Worm (Caenorhabditis elegans): ENCODE results near the gene Y39A3A.3.

ce11 chrIII:2031746-2032145 lies 36.4 kb downstream of the Y39A3A.3 start:
- no peak for TF ChIP-seq ref-1 (GFP tag; conservative IDR thresholded peaks at IDR 0.05)
- no peak for TF ChIP-seq med-1 (GFP tag; optimal IDR thresholded peaks at IDR 0.05; ENCODE audit: insufficient read depth)
- TF ChIP-seq tab-1 (GFP tag; IDR thresholded peaks at IDR 0.05), result no peak
- TF ChIP-seq T22C8.4 (GFP tag; IDR thresholded peaks at IDR 0.05), result no peak
- TF ChIP-seq flt-1 (GFP tag; IDR thresholded peaks at IDR 0.05), result no peak
- TF ChIP-seq ztf-29 (GFP tag; IDR thresholded peaks at IDR 0.05), result no peak
- TF ChIP-seq cog-1 (tag; optimal IDR thresholded peaks at IDR 0.05), result no peak

All from whole organism, midembryonic.